Worm (Caenorhabditis elegans) whole organism, young adult: ENCODE data around the gene sqd-1.
"Not testable (repeated sequence)": the region's sequence is repeated elsewhere in the genome, so short reads cannot be mapped to it uniquely, and the experiment has no call there.

Source experiments
- B0035.1 ChIP-seq: sonication (generic microtip); optimal IDR thresholded peaks from 2 replicates; lab custom pipeline; 2016; ENCODE audit warnings: missing genetic modification characterization, mild to moderate bottlenecking, missing compliant biosample characterization, missing genotype, missing genetic modification reagents
- B0336.3 ChIP-seq: fragments of 200-800 bp; sonication (Bioruptor generic); IDR thresholded peaks from 2 replicates; pipeline ENCODE4 v1.3.6; 2022; ENCODE audit warnings: missing genetic modification characterization, missing compliant biosample characterization
- F37B4.10 ChIP-seq: fragments of 200-800 bp; sonication (Bioruptor generic); IDR thresholded peaks from 2 replicates; pipeline ENCODE4 v1.3.6; 2022; ENCODE audit warnings: missing genetic modification characterization, missing compliant biosample characterization
- F57C9.4 ChIP-seq: sonication (generic microtip); optimal IDR thresholded peaks from 2 replicates; lab custom pipeline; 2017; ENCODE audit warnings: mild to moderate bottlenecking, missing genetic modification characterization, missing compliant biosample characterization
- T07F8.4 ChIP-seq: sonication (generic microtip); optimal IDR thresholded peaks from 2 replicates; lab custom pipeline; 2016; ENCODE audit warnings: mild to moderate bottlenecking, missing genetic modification characterization, moderate library complexity, missing compliant biosample characterization
- T26A5.8 ChIP-seq: sonication (generic microtip); optimal IDR thresholded peaks from 2 replicates; lab custom pipeline; 2016; ENCODE audit warnings: missing genetic modification characterization, missing compliant biosample characterization
- Y67H2A.10 ChIP-seq: fragments of 200-800 bp; sonication (Bioruptor generic); conservative IDR thresholded peaks from 2 replicates; pipeline ENCODE4 v1.3.6; 2022; ENCODE audit warnings: missing genetic modification reagents, missing genetic modification characterization, missing compliant biosample characterization
- Y95B8A.8 ChIP-seq: fragments of 200-800 bp; sonication (Bioruptor generic); IDR thresholded peaks from 2 replicates; pipeline ENCODE4 v1.3.6; 2022; ENCODE audit warnings: missing genetic modification reagents, missing genetic modification characterization, missing compliant biosample characterization
- akir-1 ChIP-seq: fragments of 200-800 bp; sonication (Bioruptor generic); optimal IDR thresholded peaks from 2 replicates; lab custom pipeline; 2018; ENCODE audit warnings: mild to moderate bottlenecking, missing genetic modification characterization, moderate library complexity, missing compliant biosample characterization
- ama-1 ChIP-seq, 3 experiments: fragments of 150-350 bp in 1 of 3; sonication (generic microtip) in 2 of 3; optimal IDR thresholded peaks; 2 replicates each; lab custom pipeline; 2014 to 2018; ENCODE audit warnings: missing biosample characterization in 2 of 3, missing genetic modification characterization in 2 of 3, missing genetic modification reagents in 2 of 3
- athp-1 ChIP-seq: sonication (generic microtip); optimal IDR thresholded peaks from 2 replicates; lab custom pipeline; 2017; ENCODE audit warnings: mild to moderate bottlenecking, missing genetic modification characterization, missing compliant biosample characterization
- bed-1 ChIP-seq: fragments of 200-800 bp; sonication (Bioruptor generic); IDR thresholded peaks from 2 replicates; pipeline ENCODE4 v1.3.6; 2022; ENCODE audit warnings: missing genetic modification reagents, missing genetic modification characterization, missing compliant biosample characterization
- ceh-100 ChIP-seq: fragments of 200-800 bp; sonication (Bioruptor generic); IDR thresholded peaks from 2 replicates; pipeline ENCODE4 v1.3.6; 2022; ENCODE audit warnings: missing genetic modification reagents, missing genetic modification characterization, missing compliant biosample characterization
- ceh-58 ChIP-seq: fragments of 200-800 bp; sonication (Bioruptor generic); IDR thresholded peaks from 2 replicates; pipeline ENCODE4 v1.3.6; 2022; ENCODE audit warnings: missing genetic modification characterization, missing compliant biosample characterization
- ceh-79 ChIP-seq: sonication (generic microtip); optimal IDR thresholded peaks from 2 replicates; lab custom pipeline; 2017; ENCODE audit warnings: mild to moderate bottlenecking, missing genetic modification characterization, missing compliant biosample characterization
- dpl-1 ChIP-seq: fragments of 150-350 bp; optimal IDR thresholded peaks from 2 replicates; lab custom pipeline; 2014; ENCODE audit warnings: missing biosample characterization, missing genetic modification reagents, missing genetic modification characterization
- efl-1 ChIP-seq: fragments of 150-350 bp; optimal IDR thresholded peaks from 2 replicates; lab custom pipeline; 2014; ENCODE audit warnings: missing biosample characterization, missing genetic modification reagents, missing genetic modification characterization
- egrh-3 ChIP-seq: fragments of 200-800 bp; sonication (Bioruptor generic); IDR thresholded peaks from 2 replicates; pipeline ENCODE4 v1.3.6; 2022; ENCODE audit warnings: missing genetic modification reagents, missing genetic modification characterization, missing compliant biosample characterization
- ekl-4 ChIP-seq: fragments of 200-800 bp; sonication (Bioruptor generic); IDR thresholded peaks from 2 replicates; pipeline ENCODE4 v1.3.6; 2022; ENCODE audit warnings: missing genetic modification reagents, missing genetic modification characterization, missing compliant biosample characterization
- fkh-3 ChIP-seq: sonication (generic microtip); optimal IDR thresholded peaks from 2 replicates; lab custom pipeline; 2016; ENCODE audit warnings: mild to moderate bottlenecking, missing genetic modification characterization, missing compliant biosample characterization
- hmg-1.2 ChIP-seq: fragments of 200-800 bp; sonication (Bioruptor generic); IDR thresholded peaks from 2 replicates; pipeline ENCODE4 v1.3.6; 2022; ENCODE audit warnings: missing genetic modification reagents, missing genetic modification characterization, missing compliant biosample characterization
- lag-1 ChIP-seq: fragments of 200-800 bp; sonication (Bioruptor generic); IDR thresholded peaks from 2 replicates; pipeline ENCODE4 v1.3.6; 2022; ENCODE audit warnings: missing genetic modification reagents, missing genetic modification characterization, missing compliant biosample characterization
- let-526 ChIP-seq: fragments of 200-800 bp; sonication (Bioruptor generic); IDR thresholded peaks from 2 replicates; pipeline ENCODE4 v1.3.6; 2022; ENCODE audit warnings: missing genetic modification reagents, missing genetic modification characterization, missing compliant biosample characterization
- madf-6 ChIP-seq: fragments of 200-800 bp; sonication (Bioruptor generic); IDR thresholded peaks from 2 replicates; pipeline ENCODE4 v1.3.6; 2022; ENCODE audit warnings: missing genetic modification reagents, missing genetic modification characterization, missing compliant biosample characterization
- madf-8 ChIP-seq: fragments of 200-800 bp; sonication (Bioruptor generic); conservative IDR thresholded peaks from 2 replicates; pipeline ENCODE4 v1.3.6; 2022; ENCODE audit warnings: missing genetic modification reagents, missing genetic modification characterization, missing compliant biosample characterization
- mxl-1 ChIP-seq: sonication (generic microtip); optimal IDR thresholded peaks from 2 replicates; lab custom pipeline; 2016; ENCODE audit warnings: missing genetic modification characterization, missing compliant biosample characterization
- nfya-1 ChIP-seq: sonication (generic microtip); optimal IDR thresholded peaks from 2 replicates; lab custom pipeline; 2017; ENCODE audit warnings: antibody characterized with exemption, missing compliant biosample characterization, missing genetic modification characterization, borderline replicate concordance; ENCODE audit not compliant: insufficient read depth
- nfyb-1 ChIP-seq: fragments of 200-800 bp; sonication (Bioruptor generic); IDR thresholded peaks from 2 replicates; pipeline ENCODE4 v1.3.6; 2022; ENCODE audit warnings: missing genetic modification reagents, missing genetic modification characterization, missing compliant biosample characterization
- nhr-179 ChIP-seq: sonication (generic microtip); optimal IDR thresholded peaks from 2 replicates; lab custom pipeline; 2016; ENCODE audit warnings: mild to moderate bottlenecking, missing genetic modification characterization, missing compliant biosample characterization
- nhr-80 ChIP-seq: sonication (generic microtip); optimal IDR thresholded peaks from 2 replicates; lab custom pipeline; 2016; ENCODE audit warnings: missing genetic modification characterization, missing compliant biosample characterization
- pha-4 ChIP-seq: fragments of 150-350 bp; sonication (generic microtip); optimal IDR thresholded peaks from 2 replicates; lab custom pipeline; 2014; ENCODE audit warnings: missing biosample characterization, missing genetic modification reagents, missing genetic modification characterization
- rec-8 ChIP-seq, 2 experiments: sonication (generic microtip); optimal IDR thresholded peaks; 2 replicates each; lab custom pipeline; 2016; ENCODE audit warnings: mild to moderate bottlenecking in 2 of 2, missing genetic modification characterization in 2 of 2, missing genetic modification reagents in 2 of 2, missing genotype in 2 of 2, missing biosample characterization in 1 of 2, missing compliant biosample characterization in 1 of 2, moderate library complexity in 1 of 2
- rpc-1 ChIP-seq, 2 experiments: fragments of 150-350 bp in 1 of 2; sonication (generic microtip) in 1 of 2; optimal IDR thresholded peaks; 2 replicates each; lab custom pipeline; 2014 to 2018; ENCODE audit warnings: missing biosample characterization in 1 of 2, missing genetic modification characterization in 1 of 2, missing genetic modification reagents in 1 of 2, missing genotype in 1 of 2
- snpc-1.1 ChIP-seq: sonication (generic microtip); optimal IDR thresholded peaks from 2 replicates; lab custom pipeline; 2017; ENCODE audit warnings: missing genetic modification characterization, mild to moderate bottlenecking, missing compliant biosample characterization, antibody characterized with exemption, moderate library complexity, missing genotype, missing genetic modification reagents; ENCODE audit not compliant: insufficient read depth
- snpc-1.3 ChIP-seq: sonication (generic microtip); optimal IDR thresholded peaks from 2 replicates; lab custom pipeline; 2017; ENCODE audit warnings: missing genetic modification characterization, mild to moderate bottlenecking, missing compliant biosample characterization, antibody characterized with exemption, moderate library complexity, missing genotype, missing genetic modification reagents; ENCODE audit not compliant: insufficient read depth
- snpc-4 ChIP-seq, 5 experiments: fragments of 150-350 bp in 1 of 5; sonication (generic microtip) in 4 of 5; optimal IDR thresholded peaks; 2 replicates each; lab custom pipeline; 2014 to 2018; ENCODE audit warnings: missing genetic modification characterization in 5 of 5, missing biosample characterization in 3 of 5, antibody characterized with exemption in 2 of 5, mild to moderate bottlenecking in 2 of 5, missing compliant biosample characterization in 2 of 5, missing genotype in 2 of 5, moderate library complexity in 2 of 5, missing genetic modification reagents in 1 of 5
- somi-1 ChIP-seq: fragments of 200-800 bp; sonication (Bioruptor generic); optimal IDR thresholded peaks from 2 replicates; lab custom pipeline; 2018; ENCODE audit warnings: mild to moderate bottlenecking, missing genetic modification characterization, missing compliant biosample characterization
- sptf-2 ChIP-seq: fragments of 200-800 bp; sonication (Bioruptor generic); optimal IDR thresholded peaks from 2 replicates; lab custom pipeline; 2018; ENCODE audit warnings: mild to moderate bottlenecking, missing genetic modification characterization, missing compliant biosample characterization
- tbp1 ChIP-seq: fragments of 200-800 bp; sonication (Bioruptor generic); optimal IDR thresholded peaks from 2 replicates; lab custom pipeline; 2018; ENCODE audit warnings: mild to moderate bottlenecking, missing genetic modification characterization, missing compliant biosample characterization
- unc-130 ChIP-seq: sonication (generic microtip); optimal IDR thresholded peaks from 2 replicates; lab custom pipeline; 2016; ENCODE audit warnings: missing genetic modification reagents, missing genetic modification characterization, missing compliant biosample characterization
- ztf-6 ChIP-seq: fragments of 200-800 bp; sonication (Bioruptor generic); IDR thresholded peaks from 2 replicates; pipeline ENCODE4 v1.3.6; 2022; ENCODE audit warnings: missing genetic modification reagents, missing genetic modification characterization, missing compliant biosample characterization

The sqd-1 gene

DNA sequence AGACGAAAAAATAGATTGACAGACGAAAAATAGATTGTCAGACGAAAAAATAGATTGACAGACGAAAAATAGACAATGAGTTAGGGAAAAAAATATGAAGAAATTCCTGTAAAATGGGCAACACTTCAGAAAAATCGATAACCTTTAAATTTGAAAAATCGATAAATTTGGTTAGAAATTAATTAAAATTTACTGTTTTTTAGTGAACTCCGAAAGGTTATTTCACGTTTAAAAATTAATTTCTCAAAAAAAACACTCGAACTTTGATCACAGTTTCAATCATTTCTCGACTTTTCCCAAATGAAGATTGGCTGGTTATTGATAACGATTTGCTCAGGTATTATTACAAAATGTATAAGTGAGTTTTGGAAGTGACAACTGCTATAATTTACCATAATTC, 16.5 kb upstream of the sqd-1 start, which contains the start of gene csp-2:
Gene csp-2 (plus strand): TSS at position 301 of the 400 bp plus-strand sequence.
- no peak for TF ChIP-seq pha-4 (tag; lab: Kevin White, UChicago)
- no peak for TF ChIP-seq rec-8 (tag; optimal IDR thresholded peaks at IDR 0.05; lab: Kevin White, UChicago)
- TF ChIP-seq snpc-1.3, result no peak
- TF ChIP-seq somi-1 (GFP tag; lab: Kevin White, UChicago), result no peak
- no peak for TF ChIP-seq mxl-1
- TF ChIP-seq tbp1, result no peak
- TF ChIP-seq athp-1 (tag; lab: Kevin White, UChicago), result no peak
- no peak for TF ChIP-seq T26A5.8 (tag; lab: Kevin White, UChicago)
- TF ChIP-seq nhr-179 (tag; lab: Kevin White, UChicago), result no peak
- TF ChIP-seq nhr-80, result no peak

DNA sequence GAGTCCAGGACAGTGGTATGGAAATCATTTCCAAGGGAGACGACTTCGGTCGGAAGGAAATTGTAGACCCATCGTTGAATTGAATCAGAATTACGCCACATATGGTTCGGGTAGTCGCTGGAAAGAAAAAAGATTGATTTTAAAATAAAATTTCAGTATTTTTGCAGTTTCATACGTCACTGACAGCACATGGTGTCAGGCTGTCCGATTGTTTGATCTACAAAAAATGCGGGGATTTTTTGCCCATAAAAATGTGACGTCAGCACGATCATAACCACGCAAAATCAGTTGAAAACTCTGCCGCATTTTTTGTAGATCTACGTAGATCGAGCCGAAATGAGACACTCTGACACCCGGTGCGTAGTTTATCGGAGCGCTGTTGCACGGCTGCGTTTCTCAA, 6.6 kb upstream of the sqd-1 start, which contains the start of gene Y73B6BL.12:
Gene Y73B6BL.12 (minus strand): TSS at position 101 of the 400 bp plus-strand sequence.
- not testable (repeated sequence) for TF ChIP-seq rpc-1 (optimal IDR thresholded peaks at IDR 0.05; lab: Kevin White, UChicago); rpc-1 (tag; optimal IDR thresholded peaks at IDR 0.05; lab: Kevin White, UChicago); B0336.3 (GFP tag; lab: Robert Waterston, UW); ama-1 (optimal IDR thresholded peaks at IDR 0.05; lab: Kevin White, UChicago); ama-1 (GFP tag; optimal IDR thresholded peaks at IDR 0.05; lab: Kevin White, UChicago)

DNA sequence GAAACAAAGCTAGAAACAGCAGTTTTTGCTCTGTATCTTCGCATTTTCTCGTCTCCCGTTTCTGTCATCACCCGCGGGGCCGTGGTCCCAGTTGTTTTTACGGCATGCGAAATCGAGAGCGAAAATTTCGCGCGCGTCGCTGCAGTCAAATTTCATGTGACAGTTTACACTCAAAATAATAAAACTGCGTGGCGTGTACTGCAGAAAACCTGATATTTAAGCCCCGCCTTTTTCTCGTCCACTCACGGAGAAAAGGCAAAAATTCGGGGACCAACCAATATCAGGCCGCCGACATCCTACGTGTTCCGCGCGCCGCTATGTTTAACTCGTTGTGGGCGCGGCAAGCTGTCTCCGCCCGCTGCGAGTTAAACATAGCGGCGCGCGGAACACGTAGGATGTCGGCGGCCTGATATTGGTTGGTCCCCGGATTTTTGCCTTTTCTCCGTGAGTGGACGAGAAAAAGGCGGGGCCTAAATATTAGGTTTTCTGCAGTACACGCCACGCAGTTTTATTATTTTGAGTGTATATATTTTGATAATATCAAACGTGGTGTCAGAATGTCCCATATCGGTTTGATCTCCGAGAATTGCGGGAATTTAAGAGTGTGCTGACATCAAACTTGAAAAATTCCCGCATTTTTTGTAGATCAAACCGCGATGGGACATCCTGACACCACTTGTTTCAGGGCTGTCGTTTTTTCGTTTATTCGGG, 3.6 kb upstream of the sqd-1 start:
- TF ChIP-seq snpc-4 (GFP tag; optimal IDR thresholded peaks at IDR 0.05; lab: Kevin White, UChicago), result peak; percentile 8
- peak in 3 of 4 experiments; percentile 47 to 93 (median 85) for TF ChIP-seq snpc-4 (tag; optimal IDR thresholded peaks at IDR 0.05; lab: Kevin White, UChicago)
- TF ChIP-seq madf-8, result 0 out of 2 replicates have a peak, but pooled peaks have one; percentile 2
- TF ChIP-seq snpc-1.1 (tag; lab: Kevin White, UChicago), result peak; percentile 41
- 0 out of 2 replicates have a peak, but pooled peaks have one; percentile 8 for TF ChIP-seq ztf-6 (GFP tag; lab: Robert Waterston, UW)
- TF ChIP-seq hmg-1.2 (GFP tag; lab: Robert Waterston, UW), result peak; percentile 50
- peak; percentile 51; the same call in 1 of the 2 replicates for TF ChIP-seq madf-6
- TF ChIP-seq, all 124 proteins: peak for 6; not testable (repeated sequence) for 118

DNA sequence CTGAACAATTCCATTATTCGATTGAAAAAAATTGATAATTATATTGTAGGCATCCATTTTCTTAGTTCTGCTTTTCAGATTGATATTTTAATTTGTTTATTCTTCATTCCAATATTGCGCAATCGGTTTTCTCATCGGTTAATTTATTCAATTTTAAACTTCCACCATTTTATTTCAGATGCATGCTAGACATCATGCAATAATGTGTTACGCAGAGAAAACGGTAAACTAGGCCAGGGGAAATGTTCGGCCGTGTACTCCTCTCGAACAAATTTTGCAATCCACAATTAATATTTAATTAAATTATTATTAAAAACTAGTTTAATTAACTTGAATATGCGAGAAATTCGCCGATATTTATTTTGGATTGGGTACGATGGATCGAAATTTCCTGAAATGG, 2.3 kb upstream of the sqd-1 start, which contains the start of gene Y73B6BL.29:
Gene Y73B6BL.29 (plus strand): TSS at position 263 of the 400 bp plus-strand sequence.
- TF ChIP-seq egrh-3 (GFP tag; lab: Robert Waterston, UW) (no peak), T07F8.4 (tag; lab: Kevin White, UChicago) (no peak), Y95B8A.8 (GFP tag; lab: Robert Waterston, UW) (no peak), sptf-2 (no peak), ceh-100 (GFP tag; lab: Robert Waterston, UW) (peak; percentile 73; the same call in 1 of the 2 replicates), F37B4.10 (GFP tag; lab: Robert Waterston, UW) (no peak), B0035.1 (tag; lab: Kevin White, UChicago) (peak; percentile 78), bed-1 (GFP tag; lab: Robert Waterston, UW) (0 out of 2 replicates have a peak, but pooled peaks have one; percentile 63), efl-1 (GFP tag; lab: Kevin White, UChicago) (peak; percentile 74), Y67H2A.10 (GFP tag; lab: Robert Waterston, UW) (no peak), ekl-4 (GFP tag; lab: Robert Waterston, UW) (peak; percentile 85), nfyb-1 (GFP tag; lab: Robert Waterston, UW) (peak; percentile 63), F57C9.4 (tag; lab: Kevin White, UChicago) (no peak), akir-1 (GFP tag; lab: Kevin White, UChicago) (peak; percentile 80), fkh-3 (no peak), lag-1 (GFP tag; lab: Robert Waterston, UW) (no peak), unc-130 (GFP tag; lab: Kevin White, UChicago) (peak; percentile 95), let-526 (GFP tag; lab: Robert Waterston, UW) (no peak), ceh-79 (tag; lab: Kevin White, UChicago) (no peak), ceh-58 (GFP tag; lab: Robert Waterston, UW) (no peak), dpl-1 (GFP tag; lab: Kevin White, UChicago) (peak; percentile 80), nfya-1 (tag; lab: Kevin White, UChicago) (no peak)
